Worm (Caenorhabditis elegans) whole organism, midembryonic: ENCODE results near the gene npp-1.

Experiments
- T22C8.4 ChIP-seq: fragments of 200-800 bp; sonication (Bioruptor generic); IDR thresholded peaks from 2 replicates; pipeline ENCODE4 v1.3.6; 2022; ENCODE audit warnings: missing genetic modification characterization, missing compliant biosample characterization
- klf-2 ChIP-seq: fragments of 200-800 bp; sonication (Bioruptor generic); conservative IDR thresholded peaks from 2 replicates; pipeline ENCODE4 v1.3.6; 2022; ENCODE audit warnings: missing genetic modification reagents, missing genetic modification characterization, missing compliant biosample characterization
- ref-1 ChIP-seq: fragments of 200-800 bp; sonication (Bioruptor generic); conservative IDR thresholded peaks from 2 replicates; pipeline ENCODE4 v1.3.6; 2022; ENCODE audit warnings: missing genetic modification reagents, missing genetic modification characterization, missing compliant biosample characterization
- tab-1 ChIP-seq: fragments of 200-800 bp; sonication (Bioruptor generic); IDR thresholded peaks from 2 replicates; pipeline ENCODE4 v1.3.6; 2022; ENCODE audit warnings: missing genetic modification characterization, missing compliant biosample characterization
- ztf-23 ChIP-seq: fragments of 200-800 bp; sonication (Bioruptor generic); IDR thresholded peaks from 2 replicates; pipeline ENCODE4 v1.3.6; 2022; ENCODE audit warnings: missing genetic modification reagents, missing genetic modification characterization, missing compliant biosample characterization
- ztf-29 ChIP-seq: fragments of 200-800 bp; sonication (Bioruptor generic); IDR thresholded peaks from 2 replicates; pipeline ENCODE4 v1.3.6; 2022; ENCODE audit warnings: missing genetic modification reagents, missing genetic modification characterization, missing compliant biosample characterization

DNA sequence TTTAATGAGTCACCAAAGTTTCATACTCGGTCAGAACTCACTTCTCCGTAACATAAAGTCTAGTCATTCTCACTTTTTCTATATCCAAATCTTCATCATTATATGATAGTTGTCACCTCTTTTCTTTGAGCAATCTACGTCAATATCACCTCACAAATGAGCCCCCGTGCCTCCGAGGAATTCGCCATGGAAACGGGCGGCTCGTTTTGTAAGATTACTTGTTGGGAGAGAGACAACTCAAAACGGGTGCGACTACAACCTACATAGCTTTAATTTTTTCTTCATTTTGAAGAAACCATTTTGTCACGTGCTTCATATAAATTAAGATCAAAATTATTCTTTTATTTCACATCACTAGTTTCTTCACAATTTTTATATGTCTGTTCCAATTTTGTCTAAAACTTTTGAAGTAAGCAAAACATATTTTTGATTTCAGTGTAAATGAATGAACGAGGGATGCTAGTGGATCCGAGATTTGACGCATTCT is 20.6 kb downstream of the npp-1 start, which contains the start of gene nhr-4:
- no peak for TF ChIP-seq ztf-29 (GFP tag; lab: Robert Waterston, UW)
- no peak for TF ChIP-seq klf-2 (GFP tag; lab: Robert Waterston, UW)
- no peak for TF ChIP-seq ztf-23 (GFP tag; lab: Robert Waterston, UW)
- no peak for TF ChIP-seq ref-1 (GFP tag; lab: Robert Waterston, UW)
- TF ChIP-seq tab-1 (GFP tag; lab: Robert Waterston, UW): no peak
- no peak for TF ChIP-seq T22C8.4 (GFP tag; lab: Robert Waterston, UW)
